Fruit fly (Drosophila melanogaster) whole organism, embryonic: ENCODE measurements around the gene CG46304.

Experiments
- Abd-B ChIP-seq: fragments of 200-800 bp; sonication (Bioruptor generic); optimal IDR thresholded peaks from 2 replicates; lab custom pipeline; 2018; ENCODE audit warnings: missing biosample characterization, mild to moderate bottlenecking, missing genetic modification characterization, moderate library complexity
- Bdp1 ChIP-seq: fragments of 200-800 bp; sonication (Bioruptor generic); optimal IDR thresholded peaks from 3 replicates; lab custom pipeline; 2016; ENCODE audit warnings: missing biosample characterization, missing genetic modification characterization
- CG10959 ChIP-seq: fragments of 200-800 bp; sonication (Bioruptor generic); IDR thresholded peaks from 2 replicates; pipeline ENCODE4 v1.3.6; 2022; ENCODE audit warnings: missing biosample characterization, missing genetic modification characterization
- CG13624 ChIP-seq: fragments of 200-800 bp; sonication (Bioruptor generic); optimal IDR thresholded peaks from 2 replicates; lab custom pipeline; 2016; ENCODE audit warnings: missing biosample characterization, missing genetic modification characterization
- CG13775 ChIP-seq: fragments of 200-800 bp; sonication (Bioruptor generic); optimal IDR thresholded peaks from 3 replicates; lab custom pipeline; 2017; ENCODE audit warnings: missing biosample characterization, mild to moderate bottlenecking, missing genetic modification characterization
- CG15011 ChIP-seq: fragments of 200-800 bp; sonication (Bioruptor generic); optimal IDR thresholded peaks from 3 replicates; lab custom pipeline; 2018; ENCODE audit warnings: missing biosample characterization, mild to moderate bottlenecking, missing genetic modification characterization
- CG15514 ChIP-seq: fragments of 200-800 bp; sonication (Bioruptor generic); optimal IDR thresholded peaks from 3 replicates; lab custom pipeline; 2017; ENCODE audit warnings: missing biosample characterization, missing genetic modification characterization, mild to moderate bottlenecking, moderate library complexity, missing genetic modification reagents
- CG1647 ChIP-seq: fragments of 200-800 bp; sonication (Bioruptor generic); optimal IDR thresholded peaks from 3 replicates; lab custom pipeline; 2016; ENCODE audit warnings: missing biosample characterization, missing genetic modification characterization
- CG17186 ChIP-seq: fragments of 200-800 bp; sonication (Bioruptor generic); optimal IDR thresholded peaks from 3 replicates; lab custom pipeline; 2017; ENCODE audit warnings: missing biosample characterization, missing genetic modification reagents, missing genetic modification characterization
- CG17328 ChIP-seq: fragments of 200-800 bp; sonication (Bioruptor generic); IDR thresholded peaks from 2 replicates; pipeline ENCODE4 v1.3.6; 2022; ENCODE audit warnings: missing biosample characterization, missing genetic modification characterization
- CG17612 ChIP-seq: fragments of 200-800 bp; sonication (Bioruptor generic); IDR thresholded peaks from 2 replicates; pipeline ENCODE4 v1.3.6; 2022; ENCODE audit warnings: missing biosample characterization, missing genetic modification characterization
- CG17912 ChIP-seq: fragments of 200-800 bp; sonication (Bioruptor generic); optimal IDR thresholded peaks from 2 replicates; lab custom pipeline; 2018; ENCODE audit warnings: missing biosample characterization, mild to moderate bottlenecking, missing genetic modification characterization
- CG1792 ChIP-seq: fragments of 200-800 bp; sonication (Bioruptor generic); optimal IDR thresholded peaks from 2 replicates; lab custom pipeline; 2016; ENCODE audit warnings: missing biosample characterization, missing genetic modification characterization
- CG18619 ChIP-seq: fragments of 200-800 bp; sonication (Bioruptor generic); optimal IDR thresholded peaks from 3 replicates; lab custom pipeline; 2017; ENCODE audit warnings: missing biosample characterization, mild to moderate bottlenecking, missing genetic modification characterization
- CG2129 ChIP-seq: fragments of 200-800 bp; sonication (Bioruptor generic); IDR thresholded peaks from 2 replicates; pipeline ENCODE4 v1.3.6; 2022; ENCODE audit warnings: missing biosample characterization, missing genetic modification characterization; ENCODE audit not compliant: partially characterized antibody
- CG3281 ChIP-seq: fragments of 200-800 bp; sonication (Bioruptor generic); optimal IDR thresholded peaks from 3 replicates; lab custom pipeline; 2017; ENCODE audit warnings: missing biosample characterization, mild to moderate bottlenecking, missing genetic modification characterization
- CG3407 ChIP-seq: fragments of 200-800 bp; sonication (Bioruptor generic); optimal IDR thresholded peaks from 2 replicates; lab custom pipeline; 2018; ENCODE audit warnings: missing biosample characterization, mild to moderate bottlenecking, missing genetic modification characterization
- CG4404 ChIP-seq: fragments of 200-800 bp; sonication (Bioruptor generic); IDR thresholded peaks from 2 replicates; pipeline ENCODE4 v1.3.6; 2022; ENCODE audit warnings: missing biosample characterization, missing genetic modification characterization
- CG6683 ChIP-seq: fragments of 200-800 bp; sonication (Bioruptor generic); optimal IDR thresholded peaks from 2 replicates; lab custom pipeline; 2017; ENCODE audit warnings: missing biosample characterization, mild to moderate bottlenecking, missing genetic modification characterization, missing genetic modification reagents
- CG6689 ChIP-seq: fragments of 200-800 bp; sonication (Bioruptor generic); IDR thresholded peaks from 2 replicates; pipeline ENCODE4 v1.3.6; 2022; ENCODE audit warnings: missing biosample characterization, missing genetic modification characterization
- CG9932 ChIP-seq: fragments of 200-800 bp; sonication (Bioruptor generic); IDR thresholded peaks from 2 replicates; pipeline ENCODE4 v1.3.6; 2022; ENCODE audit warnings: missing biosample characterization, missing genetic modification characterization
- Dfd ChIP-seq, 2 experiments: fragments of >200 bp; optimal IDR thresholded peaks; 2 replicates each; lab custom pipeline; 2017; ENCODE audit warnings: missing biosample characterization in 2 of 2, missing genetic modification characterization in 2 of 2
- HmgD ChIP-seq: fragments of 200-800 bp; sonication (Bioruptor generic); optimal IDR thresholded peaks from 3 replicates; lab custom pipeline; 2016; ENCODE audit warnings: missing biosample characterization, missing genetic modification characterization
- Hr78 ChIP-seq, 2 experiments: fragments of 200-800 bp in 1 of 2; fragments of >200 bp in 1 of 2; sonication (Bioruptor generic) in 1 of 2; optimal IDR thresholded peaks; 2 replicates each; lab custom pipeline; 2017 to 2019; ENCODE audit warnings: missing biosample characterization in 2 of 2, missing genetic modification characterization in 2 of 2, mild to moderate bottlenecking in 1 of 2, moderate library complexity in 1 of 2
- Mes4 ChIP-seq: fragments of 200-800 bp; sonication (Bioruptor generic); optimal IDR thresholded peaks from 2 replicates; lab custom pipeline; 2016; ENCODE audit warnings: missing biosample characterization, missing genetic modification characterization
- Mrtf ChIP-seq: fragments of 200-800 bp; sonication (Bioruptor generic); IDR thresholded peaks from 3 replicates; pipeline ENCODE4 v1.3.6; 2022; ENCODE audit warnings: missing biosample characterization, missing genetic modification characterization
- NC2α ChIP-seq: fragments of 200-800 bp; sonication (Bioruptor generic); optimal IDR thresholded peaks from 2 replicates; lab custom pipeline; 2016; ENCODE audit warnings: missing biosample characterization, missing genetic modification characterization
- Nf-YB ChIP-seq: fragments of 200-800 bp; sonication (Bioruptor generic); optimal IDR thresholded peaks from 3 replicates; lab custom pipeline; 2019; ENCODE audit warnings: missing biosample characterization, mild to moderate bottlenecking, missing genetic modification characterization, moderate library complexity
- NfI ChIP-seq: fragments of 200-800 bp; sonication (Bioruptor generic); optimal IDR thresholded peaks from 3 replicates; lab custom pipeline; 2018; ENCODE audit warnings: missing biosample characterization, mild to moderate bottlenecking, missing genetic modification characterization, moderate library complexity
- Oaz ChIP-seq: fragments of 200-800 bp; sonication (Bioruptor generic); IDR thresholded peaks from 2 replicates; pipeline ENCODE4 v1.3.6; 2022; ENCODE audit warnings: missing biosample characterization, missing genetic modification characterization
- Ravus ChIP-seq: fragments of 200-800 bp; sonication (Bioruptor generic); IDR thresholded peaks from 2 replicates; pipeline ENCODE4 v1.3.6; 2022; ENCODE audit warnings: missing biosample characterization, missing genetic modification characterization
- Side ChIP-seq: fragments of 200-800 bp; sonication (Bioruptor generic); optimal IDR thresholded peaks from 2 replicates; lab custom pipeline; 2016; ENCODE audit warnings: missing biosample characterization, missing genetic modification characterization
- Spps ChIP-seq: fragments of 200-800 bp; sonication (Bioruptor generic); optimal IDR thresholded peaks from 2 replicates; lab custom pipeline; 2018; ENCODE audit warnings: missing biosample characterization, mild to moderate bottlenecking, missing genetic modification characterization
- Taf1 ChIP-seq: fragments of 200-800 bp; sonication (Bioruptor generic); IDR thresholded peaks from 2 replicates; pipeline ENCODE4 v1.3.6; 2022; ENCODE audit warnings: missing biosample characterization, missing genetic modification characterization
- Vsx1 ChIP-seq: fragments of 200-800 bp; sonication (Bioruptor generic); optimal IDR thresholded peaks from 2 replicates; lab custom pipeline; 2017; ENCODE audit warnings: missing biosample characterization, mild to moderate bottlenecking, missing genetic modification characterization, missing genetic modification reagents
- ap ChIP-seq: fragments of 200-800 bp; sonication (Bioruptor generic); IDR thresholded peaks from 2 replicates; pipeline ENCODE4 v1.3.6; 2022; ENCODE audit warnings: missing biosample characterization, missing genetic modification characterization
- cas ChIP-seq: fragments of 200-800 bp; sonication (Bioruptor generic); IDR thresholded peaks from 2 replicates; pipeline ENCODE4 v1.3.6; 2022; ENCODE audit warnings: missing biosample characterization, missing genetic modification characterization
- croc ChIP-seq: fragments of 200-800 bp; sonication (Bioruptor generic); conservative IDR thresholded peaks from 3 replicates; pipeline ENCODE4 v1.3.6; 2022; ENCODE audit warnings: missing biosample characterization, missing genetic modification characterization
- cwo ChIP-seq: fragments of 200-800 bp; sonication (Bioruptor generic); optimal IDR thresholded peaks from 3 replicates; lab custom pipeline; 2017; ENCODE audit warnings: missing biosample characterization, missing genetic modification characterization, mild to moderate bottlenecking, moderate library complexity, missing genetic modification reagents
- ftz-f1 ChIP-seq: fragments of 200-800 bp; sonication (Bioruptor generic); optimal IDR thresholded peaks from 2 replicates; lab custom pipeline; 2016; ENCODE audit warnings: missing biosample characterization, missing genetic modification characterization
- gro ChIP-seq: fragments of 200-800 bp; sonication (Bioruptor generic); optimal IDR thresholded peaks from 2 replicates; lab custom pipeline; 2016; ENCODE audit warnings: missing biosample characterization, missing genetic modification characterization
- h ChIP-seq: fragments of >200 bp; optimal IDR thresholded peaks from 2 replicates; lab custom pipeline; 2017
- her ChIP-seq: fragments of 200-800 bp; sonication (Bioruptor generic); optimal IDR thresholded peaks from 2 replicates; lab custom pipeline; 2016; ENCODE audit warnings: missing biosample characterization, missing genetic modification characterization
- ind ChIP-seq: fragments of 200-800 bp; sonication (Bioruptor generic); optimal IDR thresholded peaks from 3 replicates; lab custom pipeline; 2016; ENCODE audit warnings: missing biosample characterization, missing genetic modification characterization
- lov ChIP-seq, 2 experiments: fragments of 200-800 bp in 1 of 2; fragments of >200 bp in 1 of 2; sonication (Bioruptor generic) in 1 of 2; IDR thresholded peaks in 1 of 2; optimal IDR thresholded peaks in 1 of 2; 2 replicates in 1 of 2; 3 replicates in 1 of 2; pipeline versions ENCODE4 v1.3.6 to Lab custom; 2017 to 2022; ENCODE audit warnings: missing biosample characterization in 1 of 2, missing genetic modification characterization in 1 of 2
- maf-S ChIP-seq: fragments of 200-800 bp; sonication (Bioruptor generic); optimal IDR thresholded peaks from 2 replicates; lab custom pipeline; 2016; ENCODE audit warnings: missing biosample characterization, missing genetic modification characterization
- peb ChIP-seq: fragments of 200-800 bp; sonication (Bioruptor generic); IDR thresholded peaks from 2 replicates; pipeline ENCODE4 v1.3.6; 2022; ENCODE audit warnings: missing biosample characterization, missing genetic modification characterization
- phol ChIP-seq: fragments of 200-800 bp; sonication (Bioruptor generic); optimal IDR thresholded peaks from 3 replicates; lab custom pipeline; 2018; ENCODE audit warnings: missing biosample characterization, mild to moderate bottlenecking, missing genetic modification characterization, moderate library complexity
- pnt ChIP-seq: fragments of 200-800 bp; sonication (Bioruptor generic); optimal IDR thresholded peaks from 3 replicates; lab custom pipeline; 2016; ENCODE audit warnings: missing biosample characterization, missing genetic modification characterization
- zf30C ChIP-seq: fragments of 200-800 bp; sonication (Bioruptor generic); optimal IDR thresholded peaks from 3 replicates; lab custom pipeline; 2018; ENCODE audit warnings: missing biosample characterization, mild to moderate bottlenecking, missing genetic modification characterization

Gene CG46304

dm6 chr2L:18968370-18969105 lies 22.4 kb downstream of the CG46304 start, which contains the start of the genes Nak and Tango6 (continued):
- no peak for TF ChIP-seq Ravus (GFP tag; lab: Robert Waterston, UW)
- no peak for TF ChIP-seq zf30C
- no peak for TF ChIP-seq lov (optimal IDR thresholded peaks at IDR 0.05; lab: Kevin White, UChicago)
- TF ChIP-seq lov (GFP tag; IDR thresholded peaks at IDR 0.05; lab: Robert Waterston, UW): no peak
- TF ChIP-seq cas (GFP tag; lab: Robert Waterston, UW): no peak
- no peak for TF ChIP-seq CG3407 (GFP tag; lab: Kevin White, UChicago)
- peak; percentile 95 for TF ChIP-seq CG2129 (GFP tag; lab: Robert Waterston, UW)
- no peak for TF ChIP-seq Dfd (GFP tag; optimal IDR thresholded peaks at IDR 0.05; lab: Kevin White, UChicago)
- TF ChIP-seq Bdp1: peak; percentile 12
- TF ChIP-seq Taf1 (GFP tag; lab: Robert Waterston, UW): no peak
- TF ChIP-seq CG15514 (GFP tag; lab: Kevin White, UChicago): peak; percentile 34
- peak; percentile 41 for TF ChIP-seq CG1792 (GFP tag; lab: Kevin White, UChicago)
- no peak for TF ChIP-seq ap (GFP tag; lab: Robert Waterston, UW)
- peak; percentile 100 for TF ChIP-seq Vsx1
- no peak for TF ChIP-seq CG15011 (GFP tag; lab: Kevin White, UChicago)
- TF ChIP-seq CG3281 (GFP tag; lab: Kevin White, UChicago): no peak
- TF ChIP-seq Hr78 (GFP tag; optimal IDR thresholded peaks at IDR 0.05; lab: Kevin White, UChicago): no peak
- TF ChIP-seq her (GFP tag; lab: Kevin White, UChicago): no peak
- peak; percentile 15 for TF ChIP-seq gro (GFP tag; lab: Kevin White, UChicago)
- TF ChIP-seq croc: no peak
- TF ChIP-seq Side (GFP tag; lab: Kevin White, UChicago): no peak
- peak; percentile 19 for TF ChIP-seq ind (GFP tag; lab: Kevin White, UChicago)
- no peak for TF ChIP-seq Mrtf (GFP tag; lab: Robert Waterston, UW)
- peak; percentile 50 for TF ChIP-seq CG9932 (GFP tag; lab: Robert Waterston, UW)
- no peak for TF ChIP-seq CG18619 (GFP tag; lab: Kevin White, UChicago)
- TF ChIP-seq CG17328 (GFP tag; lab: Robert Waterston, UW): no peak
- TF ChIP-seq CG17612 (GFP tag; lab: Robert Waterston, UW): no peak
- TF ChIP-seq maf-S (GFP tag; lab: Kevin White, UChicago): peak; percentile 0
- TF ChIP-seq Oaz (GFP tag; lab: Robert Waterston, UW): no peak
- TF ChIP-seq pnt (GFP tag; lab: Kevin White, UChicago): peak; percentile 0
- TF ChIP-seq CG17186 (GFP tag; lab: Kevin White, UChicago): peak; percentile 97
- TF ChIP-seq CG6689 (GFP tag; lab: Robert Waterston, UW): no peak
- peak; percentile 16 for TF ChIP-seq Nf-YB
- no peak for TF ChIP-seq h (lab: Kevin White, UChicago)
- no peak for TF ChIP-seq peb
- TF ChIP-seq CG13775: peak; percentile 62
- no peak for TF ChIP-seq Spps
- TF ChIP-seq HmgD (GFP tag; lab: Kevin White, UChicago): peak; percentile 67
- no peak for TF ChIP-seq CG6683 (GFP tag; lab: Kevin White, UChicago)
- TF ChIP-seq Abd-B: peak; percentile 71
- TF ChIP-seq CG13624: peak; percentile 74
- TF ChIP-seq CG1647 (GFP tag; lab: Kevin White, UChicago): peak; percentile 11
- peak; percentile 16 for TF ChIP-seq NfI (GFP tag; lab: Kevin White, UChicago)
- no peak for TF ChIP-seq CG10959 (GFP tag; lab: Robert Waterston, UW)
- no peak for TF ChIP-seq cwo (GFP tag; lab: Kevin White, UChicago)
- peak; percentile 68 for TF ChIP-seq phol (tag; lab: Kevin White, UChicago)
- no peak for TF ChIP-seq CG17912 (GFP tag; lab: Kevin White, UChicago)
- no peak for TF ChIP-seq NC2α (GFP tag; lab: Kevin White, UChicago)
- no peak for TF ChIP-seq CG4404 (GFP tag; lab: Robert Waterston, UW)
- TF ChIP-seq ftz-f1 (GFP tag; lab: Kevin White, UChicago): peak; percentile 59
- TF ChIP-seq Mes4 (GFP tag; lab: Kevin White, UChicago): no peak
